Worm (Caenorhabditis elegans) whole organism, L4/young adult: ENCODE data around the gene ZK1307.4.

Experiments
- W03F9.2 ChIP-seq: fragments of 150-350 bp; optimal IDR thresholded peaks from 2 replicates; lab custom pipeline; 2014; ENCODE audit warnings: missing biosample characterization, missing genetic modification characterization
- dao-5 ChIP-seq: sonication (generic microtip); optimal IDR thresholded peaks from 2 replicates; lab custom pipeline; 2016; ENCODE audit warnings: missing genotype, missing genetic modification characterization, moderate library complexity, missing compliant biosample characterization
- him-1 ChIP-seq: sonication (generic microtip); optimal IDR thresholded peaks from 2 replicates; lab custom pipeline; 2016; ENCODE audit warnings: missing genotype, missing genetic modification reagents, missing genetic modification characterization, missing compliant biosample characterization

The ZK1307.4 gene

ce11 chrII:9668959-9669358 is 17.4 kb upstream of the ZK1307.4 start, which contains the start of gene taf-8:
Gene taf-8 (plus strand): TSS chrII:9669318.
- peak; percentile 16 for TF ChIP-seq W03F9.2 (tag; lab: Kevin White, UChicago)
- no peak for TF ChIP-seq dao-5 (tag; lab: Kevin White, UChicago)
- no peak for TF ChIP-seq him-1 (tag; lab: Kevin White, UChicago)

ce11 chrII:9667382-9667781 is 15.8 kb upstream of the ZK1307.4 start, which contains the start of gene ZK1320.11:
Gene ZK1320.11 (plus strand): TSS chrII:9667624.
- TF ChIP-seq him-1 (tag; lab: Kevin White, UChicago) = no peak
- no peak for TF ChIP-seq W03F9.2 (tag; lab: Kevin White, UChicago)

ce11 chrII:9665577-9665976 is 14.0 kb upstream of the ZK1307.4 start, which contains the start of gene ZK1320.5:
Gene ZK1320.5 (minus strand): TSS chrII:9665677.
- TF ChIP-seq W03F9.2 (tag; lab: Kevin White, UChicago) = no peak
- TF ChIP-seq him-1 (tag; lab: Kevin White, UChicago) = no peak
- no peak for TF ChIP-seq dao-5 (tag; lab: Kevin White, UChicago)

- TF ChIP-seq dao-5 (tag; lab: Kevin White, UChicago) = no peak
- TF ChIP-seq him-1 (tag; lab: Kevin White, UChicago) = no peak
These were observed 11.2 kb upstream of the ZK1307.4 start, which contains the start of gene cyp-13A10 for ce11 chrII:9662797-9663196. Gene cyp-13A10 (minus strand): TSS chrII:9662884.

- TF ChIP-seq him-1 (tag; lab: Kevin White, UChicago) (no peak), dao-5 (tag; lab: Kevin White, UChicago) (no peak), W03F9.2 (tag; lab: Kevin White, UChicago) (no peak)
These were observed 10.6 kb upstream of the ZK1307.4 start for ce11 chrII:9662160-9662559.

- no peak for TF ChIP-seq him-1 (tag; lab: Kevin White, UChicago)
- no peak for TF ChIP-seq W03F9.2 (tag; lab: Kevin White, UChicago)
- TF ChIP-seq dao-5 (tag; lab: Kevin White, UChicago) = no peak
These were observed 8.8 kb upstream of the ZK1307.4 start, which contains the start of gene ZK1320.3 for ce11 chrII:9660379-9660778. Gene ZK1320.3 (minus strand): TSS chrII:9660419.

ce11 chrII:9658915-9659314 is 7.3 kb upstream of the ZK1307.4 start, which contains the start of gene ZK1320.2:
Gene ZK1320.2 (minus strand): TSS chrII:9659002.
- TF ChIP-seq dao-5 (tag; lab: Kevin White, UChicago) (no peak), him-1 (tag; lab: Kevin White, UChicago) (no peak), W03F9.2 (tag; lab: Kevin White, UChicago) (no peak)

- no peak for TF ChIP-seq him-1 (tag; lab: Kevin White, UChicago)
- TF ChIP-seq W03F9.2 (tag; lab: Kevin White, UChicago) = no peak
- TF ChIP-seq dao-5 (tag; lab: Kevin White, UChicago) = no peak
These were observed 4.7 kb upstream of the ZK1307.4 start, which contains the start of gene gstk-1 for ce11 chrII:9656210-9656755. Gene gstk-1 (plus strand): TSS chrII:9656705.

- TF ChIP-seq dao-5 (tag; lab: Kevin White, UChicago) (no peak), him-1 (tag; lab: Kevin White, UChicago) (no peak), W03F9.2 (tag; lab: Kevin White, UChicago) (no peak)
These were observed 4.0 kb upstream of the ZK1307.4 start, which contains the start of gene ZK1307.1 for ce11 chrII:9655530-9656139. Gene ZK1307.1 (minus strand): TSS chrII:9655580.

ce11 chrII:9653679-9654078 is 2.1 kb upstream of the ZK1307.4 start, which contains the start of gene ZK1307.2:
Gene ZK1307.2 (minus strand): TSS chrII:9653952.
- no peak for TF ChIP-seq dao-5 (tag; lab: Kevin White, UChicago)
- TF ChIP-seq W03F9.2 (tag; lab: Kevin White, UChicago) = no peak
- TF ChIP-seq him-1 (tag; lab: Kevin White, UChicago) = no peak

- TF ChIP-seq dao-5 (tag; lab: Kevin White, UChicago) (no peak), him-1 (tag; lab: Kevin White, UChicago) (no peak)
These were observed 1.3 kb upstream of the ZK1307.4 start, which contains the start of gene ZK1307.3 for ce11 chrII:9652919-9653318. Gene ZK1307.3 (minus strand): TSS chrII:9653019.

- TF ChIP-seq dao-5 (tag; lab: Kevin White, UChicago) = no peak
These were observed 2.4 kb downstream of the ZK1307.4 start, which contains the start of gene ZK1307.9 for ce11 chrII:9649191-9649590. Gene ZK1307.9 (plus strand): TSS chrII:9649491.

- no peak for TF ChIP-seq W03F9.2 (tag; lab: Kevin White, UChicago)
- TF ChIP-seq dao-5 (tag; lab: Kevin White, UChicago) = no peak
- no peak for TF ChIP-seq him-1 (tag; lab: Kevin White, UChicago)
These were observed 4.4 kb downstream of the ZK1307.4 start, which contains the start of gene sqv-8 for ce11 chrII:9646928-9647838. Gene sqv-8 (plus strand): TSS chrII:9646978.
